Worm (Caenorhabditis elegans): ENCODE measurements around the gene tmem-231.

tmem-231 gene

ce11 chrIV:8454076-8454475 lies 27.5 kb downstream of the tmem-231 start:
- TF ChIP-seq nfya-1 (tag; optimal IDR thresholded peaks at IDR 0.05) (no peak), pha-2 (tag; optimal IDR thresholded peaks at IDR 0.05) (no peak), elt-2 (tag; optimal IDR thresholded peaks at IDR 0.05) (peak; percentile 68)

ce11 chrIV:8456899-8457298 lies 30.3 kb downstream of the tmem-231 start, which contains the start of gene syx-4:
Gene syx-4 (plus strand): TSS chrIV:8457280.
- TF ChIP-seq ahr-1 (tag; optimal IDR thresholded peaks at IDR 0.05) (no peak), unc-3 (GFP tag; conservative IDR thresholded peaks at IDR 0.05) (no peak), unc-3 (tag; optimal IDR thresholded peaks at IDR 0.05) (no peak), pag-3 (tag; optimal IDR thresholded peaks at IDR 0.05; ENCODE audit: borderline replicate concordance) (no peak)

- no peak for TF ChIP-seq syd-9 (tag; optimal IDR thresholded peaks at IDR 0.05)
- no peak for TF ChIP-seq pha-2 (tag; optimal IDR thresholded peaks at IDR 0.05)
- TF ChIP-seq K09A11.1 (tag; optimal IDR thresholded peaks at IDR 0.05; ENCODE audit: insufficient read depth), result no peak
- TF ChIP-seq ceh-9 (tag; optimal IDR thresholded peaks at IDR 0.05), result no peak
- TF ChIP-seq elt-4 (tag; optimal IDR thresholded peaks at IDR 0.05), result no peak
- no peak for TF ChIP-seq madf-2 (tag; optimal IDR thresholded peaks at IDR 0.05)
- TF ChIP-seq gmeb-2 (tag; optimal IDR thresholded peaks at IDR 0.05), result no peak
- no peak for TF ChIP-seq ceh-31 (tag; optimal IDR thresholded peaks at IDR 0.05)
- TF ChIP-seq ahr-1 (tag; optimal IDR thresholded peaks at IDR 0.05), result no peak
- no peak for TF ChIP-seq hlh-30 (tag; optimal IDR thresholded peaks at IDR 0.05; ENCODE audit: insufficient read depth)
- TF ChIP-seq rnt-1 (tag; optimal IDR thresholded peaks at IDR 0.05), result no peak
These were observed 33.6 kb downstream of the tmem-231 start, which contains the start of gene ant-1.4 for ce11 chrIV:8460208-8460607. Gene ant-1.4 (minus strand): TSS chrIV:8460308.

- TF ChIP-seq hlh-30 (tag; optimal IDR thresholded peaks at IDR 0.05; ENCODE audit: insufficient read depth), result no peak
- TF ChIP-seq fkh-6 (tag; optimal IDR thresholded peaks at IDR 0.05), result no peak
- no peak for TF ChIP-seq unc-86 (tag; optimal IDR thresholded peaks at IDR 0.05)
- no peak for TF ChIP-seq unc-3 (GFP tag; conservative IDR thresholded peaks at IDR 0.05)
- no peak for TF ChIP-seq unc-3 (tag; optimal IDR thresholded peaks at IDR 0.05)
- TF ChIP-seq che-1 (tag; optimal IDR thresholded peaks at IDR 0.05), result no peak
- no peak for TF ChIP-seq Y22D7AL.16 (tag; optimal IDR thresholded peaks at IDR 0.05)
- no peak for TF ChIP-seq ceh-34 (tag; optimal IDR thresholded peaks at IDR 0.05)
- no peak for TF ChIP-seq sox-2 (GFP tag; IDR thresholded peaks at IDR 0.05)
- no peak for TF ChIP-seq ahr-1 (tag; optimal IDR thresholded peaks at IDR 0.05)
- no peak for TF ChIP-seq ceh-31 (tag; optimal IDR thresholded peaks at IDR 0.05)
- no peak for TF ChIP-seq ceh-2 (tag; optimal IDR thresholded peaks at IDR 0.05)
- no peak for TF ChIP-seq hlh-13 (GFP tag; optimal IDR thresholded peaks at IDR 0.05)
- TF ChIP-seq dmd-4 (tag; optimal IDR thresholded peaks at IDR 0.05; ENCODE audit: borderline replicate concordance), result no peak
- no peak for TF ChIP-seq npax-4 (tag; optimal IDR thresholded peaks at IDR 0.05)
- TF ChIP-seq elt-4 (tag; optimal IDR thresholded peaks at IDR 0.05), result no peak
- no peak for TF ChIP-seq hlh-8 (tag; optimal IDR thresholded peaks at IDR 0.05)
These were observed 34.6 kb downstream of the tmem-231 start for ce11 chrIV:8461177-8461576.

ce11 chrIV:8462376-8462775 lies 35.8 kb downstream of the tmem-231 start:
- TF ChIP-seq lim-6 (tag; optimal IDR thresholded peaks at IDR 0.05) (no peak), elt-4 (tag; optimal IDR thresholded peaks at IDR 0.05) (no peak), K09A11.1 (tag; optimal IDR thresholded peaks at IDR 0.05; ENCODE audit: insufficient read depth) (no peak), unc-3 (GFP tag; conservative IDR thresholded peaks at IDR 0.05) (no peak), unc-3 (tag; optimal IDR thresholded peaks at IDR 0.05) (no peak), ceh-2 (tag; optimal IDR thresholded peaks at IDR 0.05) (no peak)

- TF ChIP-seq pha-2 (tag; optimal IDR thresholded peaks at IDR 0.05), result no peak
- TF ChIP-seq C08G9.2 (tag; optimal IDR thresholded peaks at IDR 0.05), result no peak
- TF ChIP-seq ceh-34 (tag; optimal IDR thresholded peaks at IDR 0.05), result no peak
- TF ChIP-seq ama-1 (optimal IDR thresholded peaks at IDR 0.05), result no peak
- TF ChIP-seq C38D4.7 (GFP tag; optimal IDR thresholded peaks at IDR 0.05), result no peak
- no peak for TF ChIP-seq syd-9 (tag; optimal IDR thresholded peaks at IDR 0.05)
- no peak for TF ChIP-seq elt-2 (tag; optimal IDR thresholded peaks at IDR 0.05)
- no peak for TF ChIP-seq che-1 (tag; optimal IDR thresholded peaks at IDR 0.05)
- no peak for TF ChIP-seq dmd-4 (tag; optimal IDR thresholded peaks at IDR 0.05; ENCODE audit: borderline replicate concordance)
- no peak for TF ChIP-seq ceh-18 (tag; optimal IDR thresholded peaks at IDR 0.05)
- no peak for TF ChIP-seq ztf-16 (tag; optimal IDR thresholded peaks at IDR 0.05)
- no peak for TF ChIP-seq ref-2 (tag; optimal IDR thresholded peaks at IDR 0.05)
- no peak for TF ChIP-seq nfya-1 (tag; optimal IDR thresholded peaks at IDR 0.05)
- TF ChIP-seq ceh-9 (tag; optimal IDR thresholded peaks at IDR 0.05), result no peak
- no peak for TF ChIP-seq hlh-8 (tag; optimal IDR thresholded peaks at IDR 0.05)
- no peak for TF ChIP-seq ceh-30 (tag; optimal IDR thresholded peaks at IDR 0.05)
- TF ChIP-seq unc-3 (GFP tag; conservative IDR thresholded peaks at IDR 0.05), result no peak
- no peak for TF ChIP-seq unc-3 (tag; optimal IDR thresholded peaks at IDR 0.05)
These were observed 36.5 kb downstream of the tmem-231 start for ce11 chrIV:8463069-8463468.

Measured in whole organism, late embryonic.